ENCODE assay signal across 1 fruit fly cellular context in the genomic region with DNA sequence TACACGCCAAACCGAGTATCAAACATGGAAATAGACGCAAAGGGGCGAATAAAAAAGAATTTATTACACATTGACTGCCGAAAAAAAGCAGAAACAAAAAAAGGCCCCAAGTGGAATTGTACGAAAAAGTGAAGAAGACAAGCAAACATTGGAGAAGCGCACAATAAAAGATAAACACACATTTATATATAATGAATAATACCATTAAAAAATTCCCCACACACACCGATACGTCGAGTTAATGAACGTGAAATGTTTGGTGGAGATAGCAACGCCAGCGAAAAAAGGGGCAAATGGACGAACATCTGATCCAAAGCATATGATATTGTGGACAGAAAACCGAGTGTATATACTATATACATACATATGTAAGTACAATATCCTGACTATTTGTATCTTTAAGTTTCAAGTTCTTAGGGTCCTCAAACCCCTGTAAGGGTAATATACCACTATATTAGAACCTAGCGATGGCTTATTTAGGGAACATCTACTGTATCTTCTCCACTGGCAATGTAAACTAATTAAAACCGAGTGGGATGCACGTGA.
TF ChIP-seq lines count a peak whose summit lies in the region.

No protein-coding gene starts in this region.

TF ChIP-seq in whole organism, embryonic, 481 proteins besides CTCF, POLR2A, EP300 and RAD21 (continued from another document):
- TF ChIP-seq MTF-1 (GFP tag; optimal IDR thresholded peaks at IDR 0.05; lab: Kevin White, UChicago; ENCODE audit: borderline replicate concordance), result no peak
- peak; percentile 2 for TF ChIP-seq CG7839 (tag; optimal IDR thresholded peaks at IDR 0.05; lab: Kevin White, UChicago)
- TF ChIP-seq tap (tag; optimal IDR thresholded peaks at IDR 0.05; lab: Kevin White, UChicago), result no peak
- no peak for TF ChIP-seq knrl (GFP tag; IDR thresholded peaks at IDR 0.05; lab: Robert Waterston, UW; ENCODE audit: partially characterized antibody)
- TF ChIP-seq CG6175 (GFP tag; IDR thresholded peaks at IDR 0.05; lab: Robert Waterston, UW), result no peak
- no peak for TF ChIP-seq hb (GFP tag; IDR thresholded peaks at IDR 0.05; lab: Robert Waterston, UW; ENCODE audit: partially characterized antibody)
- peak; percentile 80 for TF ChIP-seq abd-A (tag; optimal IDR thresholded peaks at IDR 0.05; lab: Kevin White, UChicago)
- no peak for TF ChIP-seq CG17361 (GFP tag; IDR thresholded peaks at IDR 0.05; lab: Robert Waterston, UW)
- TF ChIP-seq CG32532 (GFP tag; IDR thresholded peaks at IDR 0.05; lab: Robert Waterston, UW), result no peak
- no peak for TF ChIP-seq CG18262 (tag; optimal IDR thresholded peaks at IDR 0.05; lab: Kevin White, UChicago)
- no peak for TF ChIP-seq CG7963 (GFP tag; IDR thresholded peaks at IDR 0.05; lab: Robert Waterston, UW; ENCODE audit: partially characterized antibody)
- no peak for TF ChIP-seq CG13287 (GFP tag; IDR thresholded peaks at IDR 0.05; lab: Robert Waterston, UW; ENCODE audit: partially characterized antibody)
- no peak for TF ChIP-seq Dfd (GFP tag; optimal IDR thresholded peaks at IDR 0.05; lab: Kevin White, UChicago)
- TF ChIP-seq Taf1 (GFP tag; IDR thresholded peaks at IDR 0.05; lab: Robert Waterston, UW), result no peak
- no peak for TF ChIP-seq bigmax (GFP tag; optimal IDR thresholded peaks at IDR 0.05; lab: Kevin White, UChicago)
- no peak for TF ChIP-seq NC2α (GFP tag; optimal IDR thresholded peaks at IDR 0.05; lab: Kevin White, UChicago)
- TF ChIP-seq B-H2 (GFP tag; optimal IDR thresholded peaks at IDR 0.05; lab: Kevin White, UChicago), result no peak
- peak; percentile 12; the same call in 1 of the 2 replicates for TF ChIP-seq Atf6 (GFP tag; IDR thresholded peaks at IDR 0.05; lab: Robert Waterston, UW)
- TF ChIP-seq hth (optimal IDR thresholded peaks at IDR 0.05; lab: Kevin White, UChicago), result no peak
- TF ChIP-seq phol (tag; optimal IDR thresholded peaks at IDR 0.05; lab: Kevin White, UChicago), result no peak
- no peak for TF ChIP-seq sna (GFP tag; IDR thresholded peaks at IDR 0.05; lab: Robert Waterston, UW; ENCODE audit: partially characterized antibody)
- TF ChIP-seq sd (tag; optimal IDR thresholded peaks at IDR 0.05; lab: Kevin White, UChicago), result peak; percentile 66
- TF ChIP-seq Ets65A (GFP tag; lab: Kevin White, UChicago), result peak; percentile 84
- TF ChIP-seq chif (GFP tag; optimal IDR thresholded peaks at IDR 0.05; lab: Kevin White, UChicago), result no peak
- no peak for TF ChIP-seq lola (GFP tag; optimal IDR thresholded peaks at IDR 0.05; lab: Kevin White, UChicago)
- no peak for TF ChIP-seq lab (GFP tag; optimal IDR thresholded peaks at IDR 0.05; lab: Kevin White, UChicago)
- TF ChIP-seq Hmx (GFP tag; optimal IDR thresholded peaks at IDR 0.05; lab: Kevin White, UChicago), result no peak
- TF ChIP-seq CG17328 (GFP tag; IDR thresholded peaks at IDR 0.05; lab: Robert Waterston, UW), result peak; percentile 17; the same call in 1 of the 2 replicates
- no peak for TF ChIP-seq aop (GFP tag; IDR thresholded peaks at IDR 0.05; lab: Robert Waterston, UW)
- TF ChIP-seq CG1233 (GFP tag; optimal IDR thresholded peaks at IDR 0.05; lab: Kevin White, UChicago), result no peak
- TF ChIP-seq CG1603 (tag; optimal IDR thresholded peaks at IDR 0.05; lab: Kevin White, UChicago), result no peak
- TF ChIP-seq amos (GFP tag; IDR thresholded peaks at IDR 0.05; lab: Robert Waterston, UW; ENCODE audit: partially characterized antibody), result no peak
- TF ChIP-seq corto (GFP tag; optimal IDR thresholded peaks at IDR 0.05; lab: Kevin White, UChicago), result peak; percentile 14
- no peak for TF ChIP-seq Meics (GFP tag; optimal IDR thresholded peaks at IDR 0.05; lab: Kevin White, UChicago)
- no peak for TF ChIP-seq Hr51 (GFP tag; optimal IDR thresholded peaks at IDR 0.05; lab: Kevin White, UChicago)
- TF ChIP-seq sqz (GFP tag; optimal IDR thresholded peaks at IDR 0.05; lab: Kevin White, UChicago), result peak; percentile 58
- TF ChIP-seq Fer1 (GFP tag; optimal IDR thresholded peaks at IDR 0.05; lab: Kevin White, UChicago), result no peak
- 0 out of 3 replicates have a peak, but pooled peaks have one; percentile 37 for TF ChIP-seq so (GFP tag; IDR thresholded peaks at IDR 0.05; lab: Robert Waterston, UW)
- no peak for TF ChIP-seq al (GFP tag; IDR thresholded peaks at IDR 0.05; lab: Robert Waterston, UW)
- TF ChIP-seq CG9817 (tag; optimal IDR thresholded peaks at IDR 0.05; lab: Kevin White, UChicago), result no peak
- no peak for TF ChIP-seq CG16815 (GFP tag; optimal IDR thresholded peaks at IDR 0.05; lab: Kevin White, UChicago)
- no peak for TF ChIP-seq gcm (GFP tag; optimal IDR thresholded peaks at IDR 0.05; lab: Kevin White, UChicago)
- TF ChIP-seq CG15514 (GFP tag; optimal IDR thresholded peaks at IDR 0.05; lab: Kevin White, UChicago), result no peak
- TF ChIP-seq insv (GFP tag; optimal IDR thresholded peaks at IDR 0.05; lab: Kevin White, UChicago), result no peak
- TF ChIP-seq rib (GFP tag; IDR thresholded peaks at IDR 0.05; lab: Robert Waterston, UW), result no peak
- TF ChIP-seq CG12769 (tag; optimal IDR thresholded peaks at IDR 0.05; lab: Kevin White, UChicago), result peak; percentile 26
- TF ChIP-seq tx (GFP tag; optimal IDR thresholded peaks at IDR 0.05; lab: Kevin White, UChicago), result no peak
- TF ChIP-seq sens (GFP tag; lab: Kevin White, UChicago), result peak; percentile 64
- no peak for TF ChIP-seq sens-2 (GFP tag; IDR thresholded peaks at IDR 0.05; lab: Robert Waterston, UW)
- peak; percentile 80 for TF ChIP-seq grau (tag; optimal IDR thresholded peaks at IDR 0.05; lab: Kevin White, UChicago)
- no peak for TF ChIP-seq CG17612 (GFP tag; IDR thresholded peaks at IDR 0.05; lab: Robert Waterston, UW)
- TF ChIP-seq CG2712 (tag; optimal IDR thresholded peaks at IDR 0.05; lab: Kevin White, UChicago), result no peak
- no peak for TF ChIP-seq Blimp-1 (GFP tag; optimal IDR thresholded peaks at IDR 0.05; lab: Kevin White, UChicago)
- TF ChIP-seq pzg (GFP tag; optimal IDR thresholded peaks at IDR 0.05; lab: Kevin White, UChicago), result no peak
- TF ChIP-seq Hey (tag; optimal IDR thresholded peaks at IDR 0.05; lab: Kevin White, UChicago), result no peak
- TF ChIP-seq CG1529 (GFP tag; optimal IDR thresholded peaks at IDR 0.05; lab: Kevin White, UChicago), result no peak
- no peak for TF ChIP-seq CG1647 (GFP tag; optimal IDR thresholded peaks at IDR 0.05; lab: Kevin White, UChicago)
- TF ChIP-seq CG2120 (GFP tag; optimal IDR thresholded peaks at IDR 0.05; lab: Kevin White, UChicago), result peak; percentile 23
- TF ChIP-seq trh (GFP tag; optimal IDR thresholded peaks at IDR 0.05; lab: Kevin White, UChicago), result no peak
- no peak for TF ChIP-seq Lim3 (GFP tag; IDR thresholded peaks at IDR 0.05; lab: Robert Waterston, UW)
- TF ChIP-seq HLH54F (GFP tag; optimal IDR thresholded peaks at IDR 0.05; lab: Kevin White, UChicago), result no peak
- no peak for TF ChIP-seq emc (GFP tag; optimal IDR thresholded peaks at IDR 0.05; lab: Kevin White, UChicago)
- TF ChIP-seq CG13894 (tag; optimal IDR thresholded peaks at IDR 0.05; lab: Kevin White, UChicago), result peak; percentile 19
- no peak for TF ChIP-seq ken (GFP tag; IDR thresholded peaks at IDR 0.05; lab: Robert Waterston, UW)
- no peak for TF ChIP-seq shn (GFP tag; optimal IDR thresholded peaks at IDR 0.05; lab: Kevin White, UChicago)
- peak; percentile 16 for TF ChIP-seq Hmr (GFP tag; optimal IDR thresholded peaks at IDR 0.05; lab: Kevin White, UChicago)
- no peak for TF ChIP-seq HmgZ (tag; optimal IDR thresholded peaks at IDR 0.05; lab: Kevin White, UChicago)
- no peak for TF ChIP-seq HLH4C (GFP tag; IDR thresholded peaks at IDR 0.05; lab: Robert Waterston, UW; ENCODE audit: partially characterized antibody)
- no peak for TF ChIP-seq CG8290 (GFP tag; optimal IDR thresholded peaks at IDR 0.05; lab: Kevin White, UChicago)
- peak in 1 of 2 experiments; percentile 8 for TF ChIP-seq CG8290 (tag; optimal IDR thresholded peaks at IDR 0.05; lab: Kevin White, UChicago)
- no peak for TF ChIP-seq CG14710 (tag; optimal IDR thresholded peaks at IDR 0.05; lab: Kevin White, UChicago)
- TF ChIP-seq Ssrp (tag; optimal IDR thresholded peaks at IDR 0.05; lab: Kevin White, UChicago), result no peak
- no peak for TF ChIP-seq CG12299 (tag; optimal IDR thresholded peaks at IDR 0.05; lab: Kevin White, UChicago)
- TF ChIP-seq CG3838 (GFP tag; optimal IDR thresholded peaks at IDR 0.05; lab: Kevin White, UChicago), result no peak
- TF ChIP-seq Usf (GFP tag; optimal IDR thresholded peaks at IDR 0.05; lab: Kevin White, UChicago), result no peak
- peak; percentile 75 for TF ChIP-seq Med (GFP tag; lab: Kevin White, UChicago)
- no peak for TF ChIP-seq NC2β (GFP tag; optimal IDR thresholded peaks at IDR 0.05; lab: Kevin White, UChicago)
- no peak for TF ChIP-seq CG7556 (GFP tag; optimal IDR thresholded peaks at IDR 0.05; lab: Kevin White, UChicago)
- no peak for TF ChIP-seq Hsf (GFP tag; optimal IDR thresholded peaks at IDR 0.05; lab: Kevin White, UChicago)
- TF ChIP-seq CG30020 (tag; optimal IDR thresholded peaks at IDR 0.05; lab: Kevin White, UChicago), result no peak
- 0 out of 3 replicates have a peak, but pooled peaks have one; percentile 36 for TF ChIP-seq row (GFP tag; IDR thresholded peaks at IDR 0.05; lab: Robert Waterston, UW)
- no peak for TF ChIP-seq CG11504 (tag; optimal IDR thresholded peaks at IDR 0.05; lab: Kevin White, UChicago)
